Worm (Caenorhabditis elegans) whole organism, L4 larva: ENCODE results near the gene Y22D7AL.1.

Source experiments
- mep-1 ChIP-seq: fragments of 150-350 bp; sonication (generic microtip); optimal IDR thresholded peaks from 3 replicates; lab custom pipeline; 2014; ENCODE audit warnings: missing biosample characterization, missing genetic modification characterization
- nhr-10 ChIP-seq: fragments of 150-350 bp; optimal IDR thresholded peaks from 2 replicates; lab custom pipeline; 2014; ENCODE audit warnings: missing biosample characterization, missing genetic modification characterization
- nhr-237 ChIP-seq: sonication (generic microtip); optimal IDR thresholded peaks from 2 replicates; lab custom pipeline; 2017; ENCODE audit warnings: missing biosample characterization, missing genetic modification characterization
- nhr-28 ChIP-seq: fragments of 150-350 bp; optimal IDR thresholded peaks from 2 replicates; lab custom pipeline; 2014; ENCODE audit warnings: missing biosample characterization, missing genetic modification characterization
- unc-62 ChIP-seq, 3 experiments: fragments of 150-350 bp in 1 of 3; sonication (generic microtip); optimal IDR thresholded peaks in 2 of 3; peaks in 1 of 3; 1 replicate in 1 of 3; 2 replicates in 2 of 3; lab custom pipeline; 2014 to 2017; ENCODE audit warnings: missing biosample characterization in 3 of 3, missing genetic modification characterization in 3 of 3, missing genetic modification reagents in 3 of 3, missing genotype in 1 of 3

DNA sequence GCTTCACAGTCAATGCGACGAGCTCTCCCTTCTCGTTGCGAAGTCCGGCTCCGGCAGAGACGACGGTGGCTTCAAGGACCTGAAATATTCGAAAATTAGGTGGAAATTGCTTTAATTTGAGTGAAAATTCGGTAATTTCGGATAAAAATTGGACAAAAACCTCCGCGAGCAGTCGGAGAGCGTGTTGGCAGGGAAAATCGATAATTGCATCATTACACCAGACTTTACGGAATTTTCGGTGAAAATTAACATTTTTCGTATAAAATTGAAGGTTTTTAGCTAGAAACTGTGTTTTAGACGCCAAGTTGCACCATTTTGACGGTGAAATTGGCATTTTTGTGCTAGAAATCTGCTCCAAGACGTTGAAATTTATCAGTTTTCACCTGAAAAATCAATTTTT, 34.0 kb upstream of the Y22D7AL.1 start:
- TF ChIP-seq nhr-28 (tag; lab: Kevin White, UChicago): no peak
- TF ChIP-seq nhr-10: no peak
- no peak for TF ChIP-seq nhr-237 (tag; lab: Kevin White, UChicago)
- no peak for TF ChIP-seq mep-1 (tag; lab: Kevin White, UChicago)
- TF ChIP-seq unc-62 (GFP tag; optimal IDR thresholded peaks at IDR 0.05 in 1 of 2; lab: Kevin White, UChicago): no peak
- TF ChIP-seq unc-62 (tag; optimal IDR thresholded peaks at IDR 0.05; lab: Kevin White, UChicago): no peak
